Fruit fly (Drosophila melanogaster) whole organism, embryonic: ENCODE measurements around the gene fz4.

ENCODE experiments used
- ATbp ChIP-seq: fragments of 200-800 bp; sonication (Bioruptor generic); optimal IDR thresholded peaks from 2 replicates; lab custom pipeline; 2017; ENCODE audit warnings: missing biosample characterization, mild to moderate bottlenecking, missing genetic modification characterization, missing genetic modification reagents
- Adf1 ChIP-seq: fragments of 200-800 bp; sonication (Bioruptor generic); IDR thresholded peaks from 2 replicates; pipeline ENCODE4 v1.3.6; 2022; ENCODE audit warnings: missing biosample characterization, missing genetic modification characterization
- CG10979 ChIP-seq: fragments of 200-800 bp; sonication (Bioruptor generic); optimal IDR thresholded peaks from 2 replicates; lab custom pipeline; 2018; ENCODE audit warnings: missing biosample characterization, mild to moderate bottlenecking, missing genetic modification characterization, moderate library complexity
- CG11695 ChIP-seq: fragments of 200-800 bp; sonication (Bioruptor generic); IDR thresholded peaks from 3 replicates; pipeline ENCODE4 v1.3.6; 2022; ENCODE audit warnings: missing biosample characterization, missing genetic modification characterization
- CG12942 ChIP-seq: fragments of 200-800 bp; sonication (Bioruptor generic); optimal IDR thresholded peaks from 3 replicates; lab custom pipeline; 2016; ENCODE audit warnings: missing biosample characterization, missing genetic modification characterization
- CG14014 ChIP-seq: fragments of 200-800 bp; sonication (Bioruptor generic); IDR thresholded peaks from 2 replicates; pipeline ENCODE4 v1.3.6; 2022; ENCODE audit warnings: missing biosample characterization, missing genetic modification characterization
- CG14050 ChIP-seq: fragments of 200-800 bp; sonication (Bioruptor generic); IDR thresholded peaks from 3 replicates; pipeline ENCODE4 v1.3.6; 2022; ENCODE audit warnings: missing biosample characterization, missing genetic modification characterization
- CG15011 ChIP-seq: fragments of 200-800 bp; sonication (Bioruptor generic); optimal IDR thresholded peaks from 3 replicates; lab custom pipeline; 2018; ENCODE audit warnings: missing biosample characterization, mild to moderate bottlenecking, missing genetic modification characterization
- CG15514 ChIP-seq: fragments of 200-800 bp; sonication (Bioruptor generic); optimal IDR thresholded peaks from 3 replicates; lab custom pipeline; 2017; ENCODE audit warnings: missing biosample characterization, missing genetic modification characterization, mild to moderate bottlenecking, moderate library complexity, missing genetic modification reagents
- CG17829 ChIP-seq: fragments of 200-800 bp; optimal IDR thresholded peaks from 2 replicates; lab custom pipeline; 2019; ENCODE audit warnings: missing biosample characterization, mild to moderate bottlenecking, missing genetic modification characterization, moderate library complexity
- CG1792 ChIP-seq: fragments of 200-800 bp; sonication (Bioruptor generic); optimal IDR thresholded peaks from 2 replicates; lab custom pipeline; 2016; ENCODE audit warnings: missing biosample characterization, missing genetic modification characterization
- CG18476 ChIP-seq: fragments of 200-800 bp; sonication (Bioruptor generic); optimal IDR thresholded peaks from 2 replicates; lab custom pipeline; 2016; ENCODE audit warnings: missing biosample characterization, mild to moderate bottlenecking, missing genetic modification characterization
- CG34224 ChIP-seq: fragments of 200-800 bp; sonication (Bioruptor generic); IDR thresholded peaks from 3 replicates; pipeline ENCODE4 v1.3.6; 2022; ENCODE audit warnings: missing biosample characterization, missing genetic modification characterization; ENCODE audit not compliant: partially characterized antibody
- CG34422 ChIP-seq: fragments of 200-800 bp; sonication (Bioruptor generic); IDR thresholded peaks from 3 replicates; pipeline ENCODE4 v1.3.6; 2022; ENCODE audit warnings: missing biosample characterization, missing genetic modification characterization
- CG4328 ChIP-seq: fragments of 200-800 bp; sonication (Bioruptor generic); optimal IDR thresholded peaks from 3 replicates; lab custom pipeline; 2017; ENCODE audit warnings: missing biosample characterization, missing genetic modification reagents, missing genetic modification characterization
- CG5180 ChIP-seq: fragments of 200-800 bp; sonication (Bioruptor generic); optimal IDR thresholded peaks from 3 replicates; lab custom pipeline; 2017; ENCODE audit warnings: missing biosample characterization, missing genetic modification characterization, mild to moderate bottlenecking, moderate library complexity, missing genetic modification reagents
- CG7928 ChIP-seq: fragments of 200-800 bp; sonication (Bioruptor generic); optimal IDR thresholded peaks from 2 replicates; lab custom pipeline; 2017; ENCODE audit warnings: missing biosample characterization, mild to moderate bottlenecking, missing genetic modification characterization
- CG9797 ChIP-seq: fragments of 200-800 bp; sonication (Bioruptor generic); optimal IDR thresholded peaks from 3 replicates; lab custom pipeline; 2018; ENCODE audit warnings: missing biosample characterization, mild to moderate bottlenecking, missing genetic modification characterization
- CkIIα-i1 ChIP-seq: fragments of 200-800 bp; sonication (Bioruptor generic); IDR thresholded peaks from 2 replicates; pipeline ENCODE4 v1.3.6; 2022; ENCODE audit warnings: missing biosample characterization, missing genetic modification characterization
- Deaf1 ChIP-seq: fragments of 200-800 bp; optimal IDR thresholded peaks from 3 replicates; lab custom pipeline; 2019; ENCODE audit warnings: missing biosample characterization, mild to moderate bottlenecking, missing genetic modification characterization, moderate library complexity
- Fer3 ChIP-seq: fragments of 200-800 bp; sonication (Bioruptor generic); optimal IDR thresholded peaks from 2 replicates; lab custom pipeline; 2018; ENCODE audit warnings: missing biosample characterization, mild to moderate bottlenecking, missing genetic modification characterization, moderate library complexity
- H2.0 ChIP-seq: fragments of 200-800 bp; sonication (Bioruptor generic); IDR thresholded peaks from 2 replicates; pipeline ENCODE4 v1.3.6; 2022; ENCODE audit warnings: missing biosample characterization, missing genetic modification characterization
- Hey ChIP-seq: fragments of 200-800 bp; sonication (Bioruptor generic); optimal IDR thresholded peaks from 3 replicates; lab custom pipeline; 2018; ENCODE audit warnings: missing biosample characterization, mild to moderate bottlenecking, missing genetic modification characterization
- HmgD ChIP-seq: fragments of 200-800 bp; sonication (Bioruptor generic); optimal IDR thresholded peaks from 3 replicates; lab custom pipeline; 2016; ENCODE audit warnings: missing biosample characterization, missing genetic modification characterization
- Hmx ChIP-seq: fragments of 200-800 bp; sonication (Bioruptor generic); optimal IDR thresholded peaks from 2 replicates; lab custom pipeline; 2016; ENCODE audit warnings: missing biosample characterization, missing genetic modification characterization
- Kr ChIP-seq: fragments of 200-800 bp; sonication (Bioruptor generic); optimal IDR thresholded peaks from 2 replicates; lab custom pipeline; 2017; ENCODE audit warnings: missing biosample characterization, mild to moderate bottlenecking, missing genetic modification characterization
- NFAT ChIP-seq: fragments of 200-800 bp; sonication (Bioruptor generic); IDR thresholded peaks from 2 replicates; pipeline ENCODE4 v1.3.6; 2022; ENCODE audit warnings: missing biosample characterization, missing genetic modification characterization
- PHDP ChIP-seq: fragments of 200-800 bp; sonication (Bioruptor generic); optimal IDR thresholded peaks from 3 replicates; lab custom pipeline; 2018; ENCODE audit warnings: missing biosample characterization, mild to moderate bottlenecking, missing genetic modification characterization, moderate library complexity
- Sox100B ChIP-seq: fragments of 200-800 bp; sonication (Bioruptor generic); optimal IDR thresholded peaks from 3 replicates; lab custom pipeline; 2018; ENCODE audit warnings: missing biosample characterization, mild to moderate bottlenecking, missing genetic modification characterization
- YL-1 ChIP-seq: fragments of 200-800 bp; sonication (Bioruptor generic); optimal IDR thresholded peaks from 3 replicates; lab custom pipeline; 2017; ENCODE audit warnings: missing biosample characterization, mild to moderate bottlenecking, missing genetic modification characterization
- abd-A ChIP-seq: fragments of 200-800 bp; sonication (Bioruptor generic); optimal IDR thresholded peaks from 3 replicates; lab custom pipeline; 2019; ENCODE audit warnings: missing biosample characterization, mild to moderate bottlenecking, missing genetic modification characterization, moderate library complexity
- al ChIP-seq: fragments of 200-800 bp; sonication (Bioruptor generic); IDR thresholded peaks from 2 replicates; pipeline ENCODE4 v1.3.6; 2022; ENCODE audit warnings: missing biosample characterization, missing genetic modification characterization
- aop ChIP-seq: fragments of 200-800 bp; sonication (Bioruptor generic); IDR thresholded peaks from 2 replicates; pipeline ENCODE4 v1.3.6; 2022; ENCODE audit warnings: missing biosample characterization, missing genetic modification characterization
- bbx ChIP-seq: fragments of 200-800 bp; sonication (Bioruptor generic); IDR thresholded peaks from 2 replicates; pipeline ENCODE4 v1.3.6; 2022; ENCODE audit warnings: missing biosample characterization, missing genetic modification characterization; ENCODE audit not compliant: partially characterized antibody
- dpn ChIP-seq, 2 experiments: fragments of 200-800 bp; sonication (Bioruptor generic); optimal IDR thresholded peaks; 3 replicates each; lab custom pipeline; 2016; ENCODE audit warnings: missing biosample characterization in 2 of 2, missing genetic modification characterization in 2 of 2
- fru ChIP-seq: fragments of >200 bp; optimal IDR thresholded peaks from 2 replicates; lab custom pipeline; 2017
- gfzf ChIP-seq: fragments of 200-800 bp; sonication (Bioruptor generic); optimal IDR thresholded peaks from 2 replicates; lab custom pipeline; 2016; ENCODE audit warnings: missing biosample characterization, mild to moderate bottlenecking, missing genetic modification characterization, moderate library complexity
- kay ChIP-seq: fragments of 200-800 bp; sonication (Bioruptor generic); optimal IDR thresholded peaks from 2 replicates; lab custom pipeline; 2016; ENCODE audit warnings: missing biosample characterization, missing genetic modification characterization
- lov ChIP-seq, 2 experiments: fragments of 200-800 bp in 1 of 2; fragments of >200 bp in 1 of 2; sonication (Bioruptor generic) in 1 of 2; IDR thresholded peaks in 1 of 2; optimal IDR thresholded peaks in 1 of 2; 2 replicates in 1 of 2; 3 replicates in 1 of 2; pipeline versions ENCODE4 v1.3.6 to Lab custom; 2017 to 2022; ENCODE audit warnings: missing biosample characterization in 1 of 2, missing genetic modification characterization in 1 of 2
- nerfin-2 ChIP-seq: fragments of 200-800 bp; sonication (Bioruptor generic); IDR thresholded peaks from 2 replicates; pipeline ENCODE4 v1.3.6; 2022; ENCODE audit warnings: missing biosample characterization, missing genetic modification characterization; ENCODE audit not compliant: partially characterized antibody
- pnt ChIP-seq: fragments of 200-800 bp; sonication (Bioruptor generic); optimal IDR thresholded peaks from 3 replicates; lab custom pipeline; 2016; ENCODE audit warnings: missing biosample characterization, missing genetic modification characterization
- sens ChIP-seq: fragments of 200-800 bp; sonication (Bioruptor generic); peaks from one replicate; lab custom pipeline; 2016; ENCODE audit warnings: missing biosample characterization, missing genetic modification characterization
- seq ChIP-seq: fragments of 200-800 bp; sonication (Bioruptor generic); IDR thresholded peaks from 2 replicates; pipeline ENCODE4 v1.3.6; 2022; ENCODE audit warnings: missing biosample characterization, missing genetic modification characterization
- sqz ChIP-seq: fragments of 200-800 bp; sonication (Bioruptor generic); optimal IDR thresholded peaks from 3 replicates; lab custom pipeline; 2018; ENCODE audit warnings: missing biosample characterization, mild to moderate bottlenecking, missing genetic modification characterization
- stwl ChIP-seq: fragments of 200-800 bp; sonication (Bioruptor generic); optimal IDR thresholded peaks from 3 replicates; lab custom pipeline; 2018; ENCODE audit warnings: missing biosample characterization, mild to moderate bottlenecking, missing genetic modification characterization, moderate library complexity
- tin ChIP-seq: fragments of 200-800 bp; sonication (Bioruptor generic); optimal IDR thresholded peaks from 3 replicates; lab custom pipeline; 2016; ENCODE audit warnings: missing biosample characterization, missing genetic modification characterization
- tio ChIP-seq: fragments of 200-800 bp; sonication (Bioruptor generic); optimal IDR thresholded peaks from 2 replicates; lab custom pipeline; 2017; ENCODE audit warnings: missing biosample characterization, missing genetic modification characterization, inconsistent platforms
- tll ChIP-seq, 2 experiments: fragments of 200-800 bp in 1 of 2; fragments of >200 bp in 1 of 2; sonication (Bioruptor generic) in 1 of 2; optimal IDR thresholded peaks; 2 replicates each; lab custom pipeline; 2017 to 2019; ENCODE audit warnings: missing biosample characterization in 2 of 2, missing genetic modification characterization in 2 of 2, mild to moderate bottlenecking in 1 of 2, moderate library complexity in 1 of 2
- vfl ChIP-seq: fragments of 200-800 bp; sonication (Bioruptor generic); optimal IDR thresholded peaks from 2 replicates; lab custom pipeline; 2016; ENCODE audit warnings: missing biosample characterization, missing genetic modification characterization
- zf30C ChIP-seq: fragments of 200-800 bp; sonication (Bioruptor generic); optimal IDR thresholded peaks from 3 replicates; lab custom pipeline; 2018; ENCODE audit warnings: missing biosample characterization, mild to moderate bottlenecking, missing genetic modification characterization

fz4 gene

dm6 chrX:7102013-7102520 lies 8.1 kb downstream of the fz4 start, which contains the start of gene CG4615 (continued):
- TF ChIP-seq bbx (peak; percentile 94), CkIIα-i1 (GFP tag; lab: Robert Waterston, UW) (no peak), CG11695 (no peak), tio (GFP tag; lab: Kevin White, UChicago) (no peak), vfl (GFP tag; lab: Kevin White, UChicago) (no peak), CG9797 (GFP tag; lab: Kevin White, UChicago) (peak; percentile 15), CG1792 (GFP tag; lab: Kevin White, UChicago) (no peak), NFAT (GFP tag; lab: Robert Waterston, UW) (peak; percentile 76), kay (no peak), nerfin-2 (GFP tag; lab: Robert Waterston, UW) (peak; percentile 67), pnt (no peak), lov (optimal IDR thresholded peaks at IDR 0.05; lab: Kevin White, UChicago) (no peak), lov (GFP tag; IDR thresholded peaks at IDR 0.05; lab: Robert Waterston, UW) (no peak), HmgD (GFP tag; lab: Kevin White, UChicago) (no peak), CG14050 (GFP tag; lab: Robert Waterston, UW) (no peak), YL-1 (GFP tag; lab: Kevin White, UChicago) (peak; percentile 30), CG14014 (GFP tag; lab: Robert Waterston, UW) (no peak; the same call in 1 of the 2 replicates), CG7928 (GFP tag; lab: Kevin White, UChicago) (no peak), CG15011 (GFP tag; lab: Kevin White, UChicago) (no peak), tll (GFP tag; optimal IDR thresholded peaks at IDR 0.05; lab: Kevin White, UChicago) (no peak), al (GFP tag; lab: Robert Waterston, UW) (peak; percentile 7; the same call in 1 of the 2 replicates), CG34224 (GFP tag; lab: Robert Waterston, UW) (peak; percentile 90), tin (no peak), sqz (GFP tag; lab: Kevin White, UChicago) (peak; percentile 81), CG34422 (GFP tag; lab: Robert Waterston, UW) (no peak; the same call in 2 of the 3 replicates), aop (GFP tag; lab: Robert Waterston, UW) (no peak), Adf1 (GFP tag; lab: Robert Waterston, UW) (peak; percentile 9; the same call in 1 of the 2 replicates), Deaf1 (tag; lab: Kevin White, UChicago) (no peak), Sox100B (GFP tag; lab: Kevin White, UChicago) (no peak), abd-A (tag; lab: Kevin White, UChicago) (no peak), CG17829 (tag; lab: Kevin White, UChicago) (no peak), PHDP (tag; lab: Kevin White, UChicago) (no peak), Kr (GFP tag; lab: Kevin White, UChicago) (no peak), Hey (tag; lab: Kevin White, UChicago) (no peak), ATbp (GFP tag; lab: Kevin White, UChicago) (no peak), sens (GFP tag; lab: Kevin White, UChicago) (peak; percentile 24), CG15514 (GFP tag; lab: Kevin White, UChicago) (peak; percentile 54), gfzf (peak; percentile 19), H2.0 (no peak; the same call in 1 of the 2 replicates), seq (GFP tag; lab: Robert Waterston, UW) (no peak), CG4328 (GFP tag; lab: Kevin White, UChicago) (no peak), CG18476 (GFP tag; lab: Kevin White, UChicago) (no peak), dpn (GFP tag; optimal IDR thresholded peaks at IDR 0.05; lab: Kevin White, UChicago) (no peak), Hmx (GFP tag; lab: Kevin White, UChicago) (no peak), zf30C (GFP tag; lab: Kevin White, UChicago) (no peak), Fer3 (tag; lab: Kevin White, UChicago) (peak; percentile 2), CG5180 (GFP tag; lab: Kevin White, UChicago) (no peak), fru (lab: Kevin White, UChicago) (no peak), CG10979 (tag; lab: Kevin White, UChicago) (no peak), stwl (tag; lab: Kevin White, UChicago) (peak; percentile 35), CG12942 (GFP tag; lab: Kevin White, UChicago) (no peak)
